Worm (Caenorhabditis elegans) whole organism, midembryonic: ENCODE measurements around the gene W07G1.7.

Experiments used
- flt-1 ChIP-seq: fragments of 200-800 bp; sonication (Bioruptor generic); IDR thresholded peaks from 2 replicates; pipeline ENCODE4 v1.3.6; 2022; ENCODE audit warnings: missing genetic modification characterization, missing compliant biosample characterization
- klf-2 ChIP-seq: fragments of 200-800 bp; sonication (Bioruptor generic); conservative IDR thresholded peaks from 2 replicates; pipeline ENCODE4 v1.3.6; 2022; ENCODE audit warnings: missing genetic modification reagents, missing genetic modification characterization, missing compliant biosample characterization
- ztf-23 ChIP-seq: fragments of 200-800 bp; sonication (Bioruptor generic); IDR thresholded peaks from 2 replicates; pipeline ENCODE4 v1.3.6; 2022; ENCODE audit warnings: missing genetic modification reagents, missing genetic modification characterization, missing compliant biosample characterization
- ztf-29 ChIP-seq: fragments of 200-800 bp; sonication (Bioruptor generic); IDR thresholded peaks from 2 replicates; pipeline ENCODE4 v1.3.6; 2022; ENCODE audit warnings: missing genetic modification reagents, missing genetic modification characterization, missing compliant biosample characterization

DNA sequence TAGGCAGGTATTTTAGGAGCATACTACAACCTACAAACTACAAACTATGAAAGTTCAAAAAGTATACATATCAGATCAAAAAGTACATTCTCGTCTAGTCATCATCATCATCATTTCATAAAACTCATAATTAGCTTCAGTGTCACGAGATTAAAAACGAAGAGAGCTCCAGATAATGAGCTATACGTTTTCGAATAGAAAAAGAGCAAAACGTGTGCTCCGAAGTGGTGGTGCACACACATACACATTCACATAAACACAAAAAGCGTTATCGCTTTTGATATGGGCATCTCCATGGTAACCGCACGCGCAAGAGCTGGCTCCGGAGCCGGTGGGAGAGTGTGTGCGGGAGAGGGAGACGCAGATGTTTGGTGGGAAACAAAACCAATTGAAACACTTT lies 1.8 kb downstream of the W07G1.7 start:
- TF ChIP-seq klf-2 (GFP tag; lab: Robert Waterston, UW): no peak
- TF ChIP-seq flt-1 (GFP tag; lab: Robert Waterston, UW): no peak
- no peak for TF ChIP-seq ztf-29 (GFP tag; lab: Robert Waterston, UW)
- no peak for TF ChIP-seq ztf-23 (GFP tag; lab: Robert Waterston, UW)
